Worm (Caenorhabditis elegans) whole organism, early embryonic: ENCODE results near the gene M01F1.4.

ENCODE experiments used
- B0310.2 ChIP-seq: sonication (generic microtip); optimal IDR thresholded peaks from 2 replicates; lab custom pipeline; 2016; ENCODE audit warnings: mild to moderate bottlenecking, missing genetic modification characterization, missing compliant biosample characterization
- F13C5.2 ChIP-seq: sonication (generic microtip); optimal IDR thresholded peaks from 2 replicates; lab custom pipeline; 2017; ENCODE audit warnings: mild to moderate bottlenecking, missing genetic modification characterization, inconsistent platforms, missing compliant biosample characterization
- aly-1 ChIP-seq: sonication (generic microtip); optimal IDR thresholded peaks from 2 replicates; lab custom pipeline; 2016; ENCODE audit warnings: missing genetic modification characterization, missing compliant biosample characterization
- hmg-4 ChIP-seq: fragments of 200-800 bp; sonication (Bioruptor generic); optimal IDR thresholded peaks from 2 replicates; lab custom pipeline; 2018; ENCODE audit warnings: mild to moderate bottlenecking, missing genetic modification characterization, missing compliant biosample characterization
- hnd-1 ChIP-seq: sonication (generic microtip); optimal IDR thresholded peaks from 2 replicates; lab custom pipeline; 2016; ENCODE audit warnings: missing genetic modification characterization, missing compliant biosample characterization
- pes-1 ChIP-seq: fragments of 200-800 bp; sonication (Bioruptor generic); IDR thresholded peaks from 2 replicates; pipeline ENCODE4 v1.3.6; 2022; ENCODE audit warnings: missing genetic modification reagents, missing genetic modification characterization, missing compliant biosample characterization
- scrt-1 ChIP-seq: fragments of 200-800 bp; sonication (Bioruptor generic); IDR thresholded peaks from 2 replicates; pipeline ENCODE4 v1.3.6; 2022; ENCODE audit warnings: missing genetic modification characterization, missing compliant biosample characterization

- TF ChIP-seq scrt-1 (GFP tag; lab: Robert Waterston, UW) (no peak), pes-1 (GFP tag; lab: Robert Waterston, UW) (no peak), F13C5.2 (no peak), B0310.2 (no peak), hmg-4 (GFP tag; lab: Kevin White, UChicago) (no peak), aly-1 (tag; lab: Kevin White, UChicago) (no peak), hnd-1 (tag; lab: Kevin White, UChicago) (no peak)
Measured at ce11 chrIII:3468384-3468783, 41.4 kb downstream of the M01F1.4 start.
